Fruit fly (Drosophila melanogaster): ENCODE measurements around the gene AlaRS.

The AlaRS gene

dm6 chr2L:8389231-8389630, 7.7 kb upstream of the AlaRS start, which contains the start of gene CG42819:
TSS of gene CG42819 (minus strand) at chr2L:8389331.
- TF ChIP-seq CG5204 (GFP tag; optimal IDR thresholded peaks at IDR 0.05) (no peak), cic (GFP tag; optimal IDR thresholded peaks at IDR 0.05) (no peak), CG7045 (GFP tag; optimal IDR thresholded peaks at IDR 0.05) (no peak), Crg-1 (GFP tag; optimal IDR thresholded peaks at IDR 0.05) (no peak)

- TF ChIP-seq CG5204 (GFP tag; optimal IDR thresholded peaks at IDR 0.05) (no peak), tj (GFP tag; optimal IDR thresholded peaks at IDR 0.05) (peak; percentile 91), Crg-1 (GFP tag; optimal IDR thresholded peaks at IDR 0.05) (no peak)
Measured at dm6 chr2L:8385849-8386248, 4.3 kb upstream of the AlaRS start.

- TF ChIP-seq CG14711 (tag; optimal IDR thresholded peaks at IDR 0.05) (peak; percentile 6), cic (GFP tag; optimal IDR thresholded peaks at IDR 0.05) (peak; percentile 2), kay (GFP tag; ENCODE audit: borderline replicate concordance) (peak; percentile 92), CG7101 (tag; optimal IDR thresholded peaks at IDR 0.05) (peak; percentile 12), Hr96 (GFP tag; optimal IDR thresholded peaks at IDR 0.05) (no peak), CG7045 (GFP tag; optimal IDR thresholded peaks at IDR 0.05) (peak; percentile 62), CG1620 (GFP tag; optimal IDR thresholded peaks at IDR 0.05) (no peak)
Measured at dm6 chr2L:8384985-8385519, 3.5 kb upstream of the AlaRS start.

- TF ChIP-seq CG33017 (tag; optimal IDR thresholded peaks at IDR 0.05) (peak; percentile 96), CG1620 (GFP tag; optimal IDR thresholded peaks at IDR 0.05) (peak; percentile 85), cnc (optimal IDR thresholded peaks at IDR 0.05) (no peak), CG7045 (GFP tag; optimal IDR thresholded peaks at IDR 0.05) (peak; percentile 94), CG11617 (GFP tag; optimal IDR thresholded peaks at IDR 0.05) (peak; percentile 96), tj (GFP tag; optimal IDR thresholded peaks at IDR 0.05) (peak; percentile 88), toe (GFP tag; optimal IDR thresholded peaks at IDR 0.05) (peak; percentile 89), ovo (GFP tag; optimal IDR thresholded peaks at IDR 0.05) (peak; percentile 78), CG5204 (GFP tag; optimal IDR thresholded peaks at IDR 0.05) (peak; percentile 94), CG7101 (tag; optimal IDR thresholded peaks at IDR 0.05) (peak; percentile 98), CG12768 (GFP tag; optimal IDR thresholded peaks at IDR 0.05) (peak; percentile 96), bab1 (GFP tag; optimal IDR thresholded peaks at IDR 0.05) (peak; percentile 97), cic (GFP tag; optimal IDR thresholded peaks at IDR 0.05) (peak; percentile 81), Clk (GFP tag; optimal IDR thresholded peaks at IDR 0.05) (peak; percentile 85), Mnt (GFP tag; optimal IDR thresholded peaks at IDR 0.05) (peak; percentile 72), kay (GFP tag; ENCODE audit: borderline replicate concordance) (peak; percentile 89), pad (GFP tag; optimal IDR thresholded peaks at IDR 0.05) (peak; percentile 83), CG14711 (tag; optimal IDR thresholded peaks at IDR 0.05) (peak; percentile 92), Hr96 (GFP tag; optimal IDR thresholded peaks at IDR 0.05) (peak; percentile 79), Crg-1 (GFP tag; optimal IDR thresholded peaks at IDR 0.05) (peak; percentile 88)
Measured at dm6 chr2L:8384108-8384601, 2.6 kb upstream of the AlaRS start, which contains the start of the genes Dad1 and CG13384. TSS of gene Dad1 (minus strand) at chr2L:8384137. TSS of gene CG13384 (plus strand) at chr2L:8384455.

- TF ChIP-seq CG7045 (GFP tag; optimal IDR thresholded peaks at IDR 0.05) (peak; percentile 73), CG5204 (GFP tag; optimal IDR thresholded peaks at IDR 0.05) (peak; percentile 62), CG7101 (tag; optimal IDR thresholded peaks at IDR 0.05) (peak; percentile 88), CG11617 (GFP tag; optimal IDR thresholded peaks at IDR 0.05) (peak; percentile 62), ovo (GFP tag; optimal IDR thresholded peaks at IDR 0.05) (peak; percentile 73), toe (GFP tag; optimal IDR thresholded peaks at IDR 0.05) (peak; percentile 57), tj (GFP tag; optimal IDR thresholded peaks at IDR 0.05) (peak; percentile 53), CG1620 (GFP tag; optimal IDR thresholded peaks at IDR 0.05) (peak; percentile 83), cnc (optimal IDR thresholded peaks at IDR 0.05) (no peak), Hr96 (GFP tag; optimal IDR thresholded peaks at IDR 0.05) (peak; percentile 80), cic (GFP tag; optimal IDR thresholded peaks at IDR 0.05) (peak; percentile 63), bab1 (GFP tag; optimal IDR thresholded peaks at IDR 0.05) (peak; percentile 82), CG33017 (tag; optimal IDR thresholded peaks at IDR 0.05) (peak; percentile 72), pad (GFP tag; optimal IDR thresholded peaks at IDR 0.05) (peak; percentile 80), CG14711 (tag; optimal IDR thresholded peaks at IDR 0.05) (peak; percentile 70), Crg-1 (GFP tag; optimal IDR thresholded peaks at IDR 0.05) (peak; percentile 91), kay (GFP tag; ENCODE audit: borderline replicate concordance) (peak; percentile 59), CG12768 (GFP tag; optimal IDR thresholded peaks at IDR 0.05) (peak; percentile 77), Mnt (GFP tag; optimal IDR thresholded peaks at IDR 0.05) (peak; percentile 88), Clk (GFP tag; optimal IDR thresholded peaks at IDR 0.05) (peak; percentile 27)
Measured at dm6 chr2L:8382646-8383045, 1.1 kb upstream of the AlaRS start, which contains the start of the genes CG13392 and Rcd4. TSS of gene CG13392 (minus strand) at chr2L:8382807. TSS of gene Rcd4 (plus strand) at chr2L:8382861.

dm6 chr2L:8376717-8377116, 4.8 kb downstream of the AlaRS start, which contains the start of the genes CG13390 and CG17294:
TSS of gene CG13390 (minus strand) at chr2L:8376797.
TSS of gene CG17294 (plus strand) at chr2L:8377035.
- peak; percentile 99 for TF ChIP-seq CG14711 (tag; optimal IDR thresholded peaks at IDR 0.05)
- peak; percentile 95 for TF ChIP-seq pad (GFP tag; optimal IDR thresholded peaks at IDR 0.05)
- TF ChIP-seq kay (GFP tag; ENCODE audit: borderline replicate concordance) = peak; percentile 97
- peak; percentile 99 for TF ChIP-seq CG11617 (GFP tag; optimal IDR thresholded peaks at IDR 0.05)
- TF ChIP-seq CG7101 (tag; optimal IDR thresholded peaks at IDR 0.05) = peak; percentile 100
- TF ChIP-seq tj (GFP tag; optimal IDR thresholded peaks at IDR 0.05) = peak; percentile 88
- peak; percentile 99 for TF ChIP-seq CG7045 (GFP tag; optimal IDR thresholded peaks at IDR 0.05)
- TF ChIP-seq toe (GFP tag; optimal IDR thresholded peaks at IDR 0.05) = peak; percentile 98
- peak; percentile 100 for TF ChIP-seq bab1 (GFP tag; optimal IDR thresholded peaks at IDR 0.05)
- TF ChIP-seq ovo (GFP tag; optimal IDR thresholded peaks at IDR 0.05) = peak; percentile 88
- TF ChIP-seq Crg-1 (GFP tag; optimal IDR thresholded peaks at IDR 0.05) = peak; percentile 98
- peak; percentile 94 for TF ChIP-seq Mnt (GFP tag; optimal IDR thresholded peaks at IDR 0.05)
- TF ChIP-seq CG12768 (GFP tag; optimal IDR thresholded peaks at IDR 0.05) = peak; percentile 100
- peak; percentile 99 for TF ChIP-seq CG33017 (tag; optimal IDR thresholded peaks at IDR 0.05)
- peak; percentile 95 for TF ChIP-seq Hr96 (GFP tag; optimal IDR thresholded peaks at IDR 0.05)
- no peak for TF ChIP-seq cnc (optimal IDR thresholded peaks at IDR 0.05)
- no peak for TF ChIP-seq CG5204 (GFP tag; optimal IDR thresholded peaks at IDR 0.05)
- peak; percentile 93 for TF ChIP-seq cic (GFP tag; optimal IDR thresholded peaks at IDR 0.05)
- peak; percentile 98 for TF ChIP-seq Clk (GFP tag; optimal IDR thresholded peaks at IDR 0.05)
- TF ChIP-seq CG1620 (GFP tag; optimal IDR thresholded peaks at IDR 0.05) = peak; percentile 98
